Fruit fly (Drosophila melanogaster) whole organism, embryonic: ENCODE data around the gene CG13392.

Source experiments
- Adf1 ChIP-seq: fragments of 200-800 bp; sonication (Bioruptor generic); IDR thresholded peaks from 2 replicates; pipeline ENCODE4 v1.3.6; 2022; ENCODE audit warnings: missing biosample characterization, missing genetic modification characterization
- B-H2 ChIP-seq: fragments of 200-800 bp; sonication (Bioruptor generic); optimal IDR thresholded peaks from 2 replicates; lab custom pipeline; 2018; ENCODE audit warnings: missing biosample characterization, mild to moderate bottlenecking, missing genetic modification characterization
- Blimp-1 ChIP-seq: fragments of 200-800 bp; sonication (Bioruptor generic); optimal IDR thresholded peaks from 3 replicates; lab custom pipeline; 2018; ENCODE audit warnings: missing biosample characterization, missing genetic modification characterization, mild to moderate bottlenecking, moderate library complexity, missing genetic modification reagents
- Bteb2 ChIP-seq: fragments of 200-800 bp; sonication (Bioruptor generic); optimal IDR thresholded peaks from 2 replicates; lab custom pipeline; 2016; ENCODE audit warnings: missing biosample characterization, missing genetic modification characterization
- CG10274 ChIP-seq: fragments of 200-800 bp; sonication (Bioruptor generic); optimal IDR thresholded peaks from 3 replicates; lab custom pipeline; 2017; ENCODE audit warnings: missing biosample characterization, mild to moderate bottlenecking, missing genetic modification characterization
- CG11247 ChIP-seq: fragments of 200-800 bp; sonication (Bioruptor generic); IDR thresholded peaks from 2 replicates; pipeline ENCODE4 v1.3.6; 2022; ENCODE audit warnings: missing biosample characterization, missing genetic modification characterization
- CG11398 ChIP-seq: fragments of 200-800 bp; sonication (Bioruptor generic); optimal IDR thresholded peaks from 2 replicates; lab custom pipeline; 2016; ENCODE audit warnings: missing biosample characterization, missing genetic modification characterization
- CG12071 ChIP-seq: fragments of 200-800 bp; sonication (Bioruptor generic); optimal IDR thresholded peaks from 3 replicates; lab custom pipeline; 2018; ENCODE audit warnings: missing biosample characterization, mild to moderate bottlenecking, missing genetic modification characterization
- CG12219 ChIP-seq: fragments of 200-800 bp; sonication (Bioruptor generic); optimal IDR thresholded peaks from 3 replicates; lab custom pipeline; 2018; ENCODE audit warnings: missing biosample characterization, mild to moderate bottlenecking, missing genetic modification characterization
- CG12236 ChIP-seq: fragments of 200-800 bp; sonication (Bioruptor generic); optimal IDR thresholded peaks from 2 replicates; lab custom pipeline; 2016; ENCODE audit warnings: missing biosample characterization, missing genetic modification characterization
- CG14014 ChIP-seq: fragments of 200-800 bp; sonication (Bioruptor generic); IDR thresholded peaks from 2 replicates; pipeline ENCODE4 v1.3.6; 2022; ENCODE audit warnings: missing biosample characterization, missing genetic modification characterization
- CG14860 ChIP-seq: fragments of 200-800 bp; sonication (Bioruptor generic); IDR thresholded peaks from 3 replicates; pipeline ENCODE4 v1.3.6; 2022; ENCODE audit warnings: missing biosample characterization, missing genetic modification characterization; ENCODE audit not compliant: partially characterized antibody
- CG17361 ChIP-seq: fragments of 200-800 bp; sonication (Bioruptor generic); IDR thresholded peaks from 3 replicates; pipeline ENCODE4 v1.3.6; 2022; ENCODE audit warnings: missing biosample characterization, missing genetic modification characterization
- CG18619 ChIP-seq: fragments of 200-800 bp; sonication (Bioruptor generic); optimal IDR thresholded peaks from 3 replicates; lab custom pipeline; 2017; ENCODE audit warnings: missing biosample characterization, mild to moderate bottlenecking, missing genetic modification characterization
- CG30431 ChIP-seq: fragments of 200-800 bp; sonication (Bioruptor generic); optimal IDR thresholded peaks from 2 replicates; lab custom pipeline; 2017; ENCODE audit warnings: missing biosample characterization, missing genetic modification characterization
- CG34376 ChIP-seq: fragments of 200-800 bp; sonication (Bioruptor generic); optimal IDR thresholded peaks from 2 replicates; lab custom pipeline; 2018; ENCODE audit warnings: missing biosample characterization, mild to moderate bottlenecking, missing genetic modification characterization
- CG4282 ChIP-seq: fragments of 200-800 bp; sonication (Bioruptor generic); optimal IDR thresholded peaks from 2 replicates; lab custom pipeline; 2016; ENCODE audit warnings: missing biosample characterization, missing genetic modification characterization
- CG6272 ChIP-seq: fragments of 200-800 bp; sonication (Bioruptor generic); IDR thresholded peaks from 2 replicates; pipeline ENCODE4 v1.3.6; 2022; ENCODE audit warnings: missing biosample characterization, missing genetic modification characterization
- CG7271 ChIP-seq: fragments of 200-800 bp; sonication (Bioruptor generic); optimal IDR thresholded peaks from 2 replicates; lab custom pipeline; 2018; ENCODE audit warnings: missing biosample characterization, mild to moderate bottlenecking, missing genetic modification characterization, moderate library complexity
- CG8089 ChIP-seq: fragments of 200-800 bp; sonication (Bioruptor generic); optimal IDR thresholded peaks from 3 replicates; lab custom pipeline; 2016; ENCODE audit warnings: missing biosample characterization, missing genetic modification characterization
- CG8478 ChIP-seq: fragments of >200 bp; optimal IDR thresholded peaks from 2 replicates; lab custom pipeline; 2018
- CG9727 ChIP-seq: fragments of 200-800 bp; sonication (Bioruptor generic); optimal IDR thresholded peaks from 3 replicates; lab custom pipeline; 2017; ENCODE audit warnings: missing biosample characterization, mild to moderate bottlenecking, missing genetic modification characterization
- Camta ChIP-seq: fragments of 200-800 bp; sonication (Bioruptor generic); optimal IDR thresholded peaks from 2 replicates; lab custom pipeline; 2016; ENCODE audit warnings: missing biosample characterization, missing genetic modification characterization
- Dip2 ChIP-seq: fragments of 200-800 bp; sonication (Bioruptor generic); IDR thresholded peaks from 2 replicates; pipeline ENCODE4 v1.3.6; 2022; ENCODE audit warnings: missing biosample characterization, missing genetic modification characterization
- HLH54F ChIP-seq: fragments of 200-800 bp; sonication (Bioruptor generic); optimal IDR thresholded peaks from 3 replicates; lab custom pipeline; 2016; ENCODE audit warnings: missing biosample characterization, missing genetic modification characterization
- HmgZ ChIP-seq: fragments of 200-800 bp; sonication (Bioruptor generic); optimal IDR thresholded peaks from 2 replicates; lab custom pipeline; 2018; ENCODE audit warnings: missing biosample characterization, mild to moderate bottlenecking, missing genetic modification characterization
- Hmx ChIP-seq: fragments of 200-800 bp; sonication (Bioruptor generic); optimal IDR thresholded peaks from 2 replicates; lab custom pipeline; 2016; ENCODE audit warnings: missing biosample characterization, missing genetic modification characterization
- Mad ChIP-seq: fragments of 200-800 bp; sonication (Bioruptor generic); optimal IDR thresholded peaks from 2 replicates; lab custom pipeline; 2016; ENCODE audit warnings: missing biosample characterization, missing genetic modification characterization
- Max ChIP-seq: fragments of 200-800 bp; sonication (Bioruptor generic); optimal IDR thresholded peaks from 2 replicates; lab custom pipeline; 2016; ENCODE audit warnings: missing biosample characterization, mild to moderate bottlenecking, missing genetic modification characterization
- NK7.1 ChIP-seq: fragments of 200-800 bp; sonication (Bioruptor generic); optimal IDR thresholded peaks from 3 replicates; lab custom pipeline; 2016; ENCODE audit warnings: missing biosample characterization, missing genetic modification characterization
- Ptx1 ChIP-seq: fragments of 200-800 bp; sonication (Bioruptor generic); IDR thresholded peaks from 2 replicates; pipeline ENCODE4 v1.3.6; 2022; ENCODE audit warnings: missing biosample characterization, missing genetic modification characterization
- Ravus ChIP-seq: fragments of 200-800 bp; sonication (Bioruptor generic); IDR thresholded peaks from 2 replicates; pipeline ENCODE4 v1.3.6; 2022; ENCODE audit warnings: missing biosample characterization, missing genetic modification characterization
- Rfx ChIP-seq: fragments of 200-800 bp; sonication (Bioruptor generic); IDR thresholded peaks from 2 replicates; pipeline ENCODE4 v1.3.6; 2022; ENCODE audit warnings: missing biosample characterization, missing genetic modification characterization
- ci ChIP-seq: fragments of 200-800 bp; sonication (Bioruptor generic); IDR thresholded peaks from 3 replicates; pipeline ENCODE4 v1.3.6; 2022; ENCODE audit warnings: missing biosample characterization, missing genetic modification characterization
- corto ChIP-seq: fragments of 200-800 bp; sonication (Bioruptor generic); optimal IDR thresholded peaks from 2 replicates; lab custom pipeline; 2016; ENCODE audit warnings: missing biosample characterization, mild to moderate bottlenecking, missing genetic modification characterization, moderate library complexity
- crp ChIP-seq, 2 experiments: fragments of 200-800 bp; sonication (Bioruptor generic); optimal IDR thresholded peaks; 2 replicates in 1 of 2; 3 replicates in 1 of 2; lab custom pipeline; 2017; ENCODE audit warnings: missing biosample characterization in 2 of 2, missing genetic modification characterization in 2 of 2, mild to moderate bottlenecking in 1 of 2, moderate library complexity in 1 of 2
- dm ChIP-seq: fragments of 200-800 bp; sonication (Bioruptor generic); optimal IDR thresholded peaks from 3 replicates; lab custom pipeline; 2016; ENCODE audit warnings: missing biosample characterization, missing genetic modification characterization
- emc ChIP-seq: fragments of 200-800 bp; sonication (Bioruptor generic); optimal IDR thresholded peaks from 2 replicates; lab custom pipeline; 2016; ENCODE audit warnings: missing biosample characterization, missing genetic modification characterization
- eyg ChIP-seq: fragments of 200-800 bp; sonication (Bioruptor generic); optimal IDR thresholded peaks from 3 replicates; lab custom pipeline; 2016; ENCODE audit warnings: missing biosample characterization, missing genetic modification characterization
- gsb ChIP-seq: fragments of 200-800 bp; sonication (Bioruptor generic); IDR thresholded peaks from 2 replicates; pipeline ENCODE4 v1.3.6; 2022; ENCODE audit warnings: missing biosample characterization, missing genetic modification characterization
- gsb-n ChIP-seq: fragments of 200-800 bp; sonication (Bioruptor generic); optimal IDR thresholded peaks from 3 replicates; lab custom pipeline; 2018; ENCODE audit warnings: missing biosample characterization, mild to moderate bottlenecking, missing genetic modification characterization
- hb ChIP-seq: fragments of 200-800 bp; sonication (Bioruptor generic); IDR thresholded peaks from 3 replicates; pipeline ENCODE4 v1.3.6; 2022; ENCODE audit warnings: missing biosample characterization, missing genetic modification characterization; ENCODE audit not compliant: partially characterized antibody
- hbn ChIP-seq: fragments of 200-800 bp; sonication (Bioruptor generic); IDR thresholded peaks from 2 replicates; pipeline ENCODE4 v1.3.6; 2022; ENCODE audit warnings: missing biosample characterization, missing genetic modification characterization; ENCODE audit not compliant: partially characterized antibody
- lola ChIP-seq, 3 experiments: fragments of >200 bp in 2 of 3; fragments of 200-800 bp in 1 of 3; sonication (Bioruptor generic) in 1 of 3; optimal IDR thresholded peaks; 2 replicates each; lab custom pipeline; 2017 to 2019; ENCODE audit warnings: missing biosample characterization in 3 of 3, missing genetic modification characterization in 3 of 3, mild to moderate bottlenecking in 1 of 3, moderate library complexity in 1 of 3
- org-1 ChIP-seq: fragments of 200-800 bp; sonication (Bioruptor generic); optimal IDR thresholded peaks from 2 replicates; lab custom pipeline; 2017; ENCODE audit warnings: missing biosample characterization, missing genetic modification characterization
- shn ChIP-seq: fragments of 200-800 bp; sonication (Bioruptor generic); optimal IDR thresholded peaks from 3 replicates; lab custom pipeline; 2016; ENCODE audit warnings: missing biosample characterization, missing genetic modification characterization
- sisA ChIP-seq: fragments of 200-800 bp; sonication (Bioruptor generic); IDR thresholded peaks from 2 replicates; pipeline ENCODE4 v1.3.6; 2022; ENCODE audit warnings: missing biosample characterization, missing genetic modification characterization
- sna ChIP-seq: fragments of 200-800 bp; sonication (Bioruptor generic); IDR thresholded peaks from 2 replicates; pipeline ENCODE4 v1.3.6; 2022; ENCODE audit warnings: missing biosample characterization, missing genetic modification characterization; ENCODE audit not compliant: partially characterized antibody
- toy ChIP-seq: fragments of 200-800 bp; sonication (Bioruptor generic); IDR thresholded peaks from 2 replicates; pipeline ENCODE4 v1.3.6; 2022; ENCODE audit warnings: missing biosample characterization, missing genetic modification characterization
- trem ChIP-seq: fragments of 200-800 bp; optimal IDR thresholded peaks from 3 replicates; lab custom pipeline; 2019; ENCODE audit warnings: missing biosample characterization, mild to moderate bottlenecking, missing genetic modification characterization, moderate library complexity
- wor ChIP-seq: fragments of 200-800 bp; sonication (Bioruptor generic); IDR thresholded peaks from 2 replicates; pipeline ENCODE4 v1.3.6; 2022; ENCODE audit warnings: missing biosample characterization, missing genetic modification characterization

The CG13392 gene

dm6 chr2L:8384108-8384601 is 1.5 kb upstream of the CG13392 start, which contains the start of the genes Dad1 and CG13384 (continued):
- peak; percentile 67 for TF ChIP-seq Mad
- TF ChIP-seq CG10274 (GFP tag; lab: Kevin White, UChicago): peak; percentile 50
- TF ChIP-seq Ptx1 (GFP tag; lab: Robert Waterston, UW): peak; percentile 97
- peak; percentile 88 for TF ChIP-seq sisA (GFP tag; lab: Robert Waterston, UW)
- peak; percentile 82 for TF ChIP-seq CG7271 (tag; lab: Kevin White, UChicago)
- TF ChIP-seq CG14014 (GFP tag; lab: Robert Waterston, UW): peak; percentile 94
- no peak for TF ChIP-seq emc (GFP tag; lab: Kevin White, UChicago)
- peak; percentile 72 for TF ChIP-seq Adf1 (GFP tag; lab: Robert Waterston, UW)
- TF ChIP-seq crp (GFP tag; optimal IDR thresholded peaks at IDR 0.05; lab: Kevin White, UChicago): peak in 1 of 2 experiments; percentile 58
- TF ChIP-seq HmgZ (tag; lab: Kevin White, UChicago): peak; percentile 86
- peak; percentile 92 for TF ChIP-seq gsb-n (tag; lab: Kevin White, UChicago)
- peak; percentile 90 for TF ChIP-seq CG6272
- no peak for TF ChIP-seq NK7.1
- TF ChIP-seq CG4282: no peak
- peak; percentile 64 for TF ChIP-seq HLH54F (GFP tag; lab: Kevin White, UChicago)
- TF ChIP-seq org-1 (GFP tag; lab: Kevin White, UChicago): peak; percentile 75
- peak; percentile 10 for TF ChIP-seq CG12071 (GFP tag; lab: Kevin White, UChicago)
- TF ChIP-seq CG8478 (lab: Kevin White, UChicago): no peak
- TF ChIP-seq Ravus (GFP tag; lab: Robert Waterston, UW): peak; percentile 46
- peak; percentile 93 for TF ChIP-seq CG9727 (GFP tag; lab: Kevin White, UChicago)
- TF ChIP-seq CG30431 (GFP tag; lab: Kevin White, UChicago): peak; percentile 69
- TF ChIP-seq CG12236 (GFP tag; lab: Kevin White, UChicago): no peak
- peak; percentile 57 for TF ChIP-seq CG12219 (GFP tag; lab: Kevin White, UChicago)
- TF ChIP-seq dm: peak; percentile 36
- peak; percentile 98 for TF ChIP-seq CG17361
- peak; percentile 93 for TF ChIP-seq CG34376 (GFP tag; lab: Kevin White, UChicago)
- TF ChIP-seq Rfx (GFP tag; lab: Robert Waterston, UW): peak; percentile 95
- no peak for TF ChIP-seq hb (GFP tag; lab: Robert Waterston, UW)
- no peak for TF ChIP-seq CG14860 (GFP tag; lab: Robert Waterston, UW)
- peak; percentile 35 for TF ChIP-seq shn
- no peak for TF ChIP-seq sna (GFP tag; lab: Robert Waterston, UW)
- peak; percentile 51 for TF ChIP-seq CG8089 (GFP tag; lab: Kevin White, UChicago)
- TF ChIP-seq hbn (GFP tag; lab: Robert Waterston, UW): no peak; the same call in 1 of the 2 replicates
- peak; percentile 86 for TF ChIP-seq corto (GFP tag; lab: Kevin White, UChicago)
- 0 out of 2 replicates have a peak, but pooled peaks have one; percentile 35 for TF ChIP-seq Dip2
- peak; percentile 62 for TF ChIP-seq wor
- TF ChIP-seq CG18619 (GFP tag; lab: Kevin White, UChicago): peak; percentile 93
- peak; percentile 96 for TF ChIP-seq B-H2 (GFP tag; lab: Kevin White, UChicago)
- peak; percentile 63 for TF ChIP-seq Hmx (GFP tag; lab: Kevin White, UChicago)
- peak; percentile 81 for TF ChIP-seq toy
- peak; percentile 56 for TF ChIP-seq Camta (GFP tag; lab: Kevin White, UChicago)
- peak; percentile 84 for TF ChIP-seq Max
- no peak for TF ChIP-seq eyg (GFP tag; lab: Kevin White, UChicago)
- TF ChIP-seq CG11247 (GFP tag; lab: Robert Waterston, UW): peak; percentile 86
- TF ChIP-seq Blimp-1 (GFP tag; lab: Kevin White, UChicago): peak; percentile 88
- peak; percentile 78 for TF ChIP-seq gsb (GFP tag; lab: Robert Waterston, UW)
- TF ChIP-seq CG11398: no peak
- TF ChIP-seq ci (GFP tag; lab: Robert Waterston, UW): 0 out of 3 replicates have a peak, but pooled peaks have one; percentile 48
- TF ChIP-seq Bteb2 (GFP tag; lab: Kevin White, UChicago): peak; percentile 83
- TF ChIP-seq trem (tag; lab: Kevin White, UChicago): peak; percentile 93
- TF ChIP-seq lola (GFP tag; optimal IDR thresholded peaks at IDR 0.05; lab: Kevin White, UChicago): peak in 1 of 3 experiments; percentile 93
